Worm (Caenorhabditis elegans) whole organism, L4 larva: Measurements from ENCODE around the gene uvs-1.

Experiments used
- D1046.2 ChIP-seq: fragments of 200-800 bp; sonication (Bioruptor generic); IDR thresholded peaks from 2 replicates; pipeline ENCODE4 v1.3.6; 2022; ENCODE audit warnings: missing genetic modification characterization, missing compliant biosample characterization
- F10B5.3 ChIP-seq: sonication (generic microtip); optimal IDR thresholded peaks from 2 replicates; lab custom pipeline; 2016; ENCODE audit warnings: mild to moderate bottlenecking, missing genetic modification characterization, missing compliant biosample characterization
- F44E2.7 ChIP-seq: fragments of 200-800 bp; sonication (Bioruptor generic); IDR thresholded peaks from 2 replicates; pipeline ENCODE4 v2.1.2; 2022; ENCODE audit warnings: missing genetic modification characterization, missing compliant biosample characterization
- R02D3.7 ChIP-seq: fragments of 150-350 bp; sonication (generic microtip); optimal IDR thresholded peaks from 3 replicates; lab custom pipeline; 2014; ENCODE audit warnings: missing biosample characterization, missing genetic modification characterization
- Y48G9A.11 ChIP-seq: fragments of 200-800 bp; sonication (Bioruptor generic); IDR thresholded peaks from 2 replicates; pipeline ENCODE4 v1.3.6; 2022; ENCODE audit warnings: missing genetic modification reagents, missing genetic modification characterization, missing compliant biosample characterization
- Y5F2A.4 ChIP-seq: fragments of 200-800 bp; sonication (Bioruptor generic); optimal IDR thresholded peaks from 2 replicates; lab custom pipeline; 2018; ENCODE audit warnings: mild to moderate bottlenecking, missing genetic modification characterization, missing compliant biosample characterization
- ZK546.5 ChIP-seq, 2 experiments: sonication (generic microtip); optimal IDR thresholded peaks; 2 replicates each; lab custom pipeline; 2017; ENCODE audit warnings: missing biosample characterization in 2 of 2, missing genetic modification characterization in 2 of 2
- aha-1 ChIP-seq: fragments of 150-350 bp; peaks from one replicate; lab custom pipeline; 2014; ENCODE audit warnings: missing biosample characterization, missing genetic modification characterization
- aly-2 ChIP-seq: sonication (generic microtip); optimal IDR thresholded peaks from 2 replicates; lab custom pipeline; 2018; ENCODE audit warnings: missing biosample characterization, missing genetic modification characterization
- attf-4 ChIP-seq: sonication (generic microtip); optimal IDR thresholded peaks from 3 replicates; lab custom pipeline; 2017; ENCODE audit warnings: missing biosample characterization, missing genetic modification characterization
- ceh-32 ChIP-seq: sonication (generic microtip); optimal IDR thresholded peaks from 2 replicates; lab custom pipeline; 2016; ENCODE audit warnings: mild to moderate bottlenecking, missing genetic modification characterization, missing compliant biosample characterization; ENCODE audit not compliant: poor library complexity
- ceh-44 ChIP-seq: fragments of 200-800 bp; sonication (Bioruptor generic); IDR thresholded peaks from 2 replicates; pipeline ENCODE4 v1.3.6; 2022; ENCODE audit warnings: missing genetic modification reagents, missing genetic modification characterization, missing compliant biosample characterization
- ceh-62 ChIP-seq: sonication (generic microtip); optimal IDR thresholded peaks from 2 replicates; lab custom pipeline; 2017; ENCODE audit warnings: missing biosample characterization, missing genetic modification characterization
- ces-1 ChIP-seq: fragments of 150-350 bp; sonication (generic microtip); optimal IDR thresholded peaks from 4 replicates; lab custom pipeline; 2014; ENCODE audit warnings: missing biosample characterization, missing genetic modification reagents, missing genetic modification characterization
- cey-2 ChIP-seq: sonication (generic microtip); optimal IDR thresholded peaks from 3 replicates; lab custom pipeline; 2017; ENCODE audit warnings: missing genetic modification characterization, mild to moderate bottlenecking, missing compliant biosample characterization, antibody characterized with exemption, borderline replicate concordance; ENCODE audit not compliant: insufficient read depth
- ctbp-1 ChIP-seq: fragments of 200-800 bp; sonication (Bioruptor generic); IDR thresholded peaks from 2 replicates; pipeline ENCODE4 v1.3.6; 2022; ENCODE audit warnings: missing genetic modification reagents, missing genetic modification characterization, missing compliant biosample characterization
- daf-8 ChIP-seq: fragments of 200-800 bp; sonication (Bioruptor generic); IDR thresholded peaks from 2 replicates; pipeline ENCODE4 v1.3.6; 2022; ENCODE audit warnings: missing genetic modification characterization, missing compliant biosample characterization
- dmd-6 ChIP-seq: fragments of 200-800 bp; sonication (Bioruptor generic); IDR thresholded peaks from 2 replicates; pipeline ENCODE4 v1.3.6; 2022; ENCODE audit warnings: missing genetic modification reagents, missing genetic modification characterization, missing compliant biosample characterization
- dmd-9 ChIP-seq: fragments of 200-800 bp; sonication (Bioruptor generic); IDR thresholded peaks from 2 replicates; pipeline ENCODE4 v1.3.6; 2022; ENCODE audit warnings: missing genetic modification reagents, missing genetic modification characterization, missing compliant biosample characterization
- dpl-1 ChIP-seq: fragments of 150-350 bp; optimal IDR thresholded peaks from 2 replicates; lab custom pipeline; 2014; ENCODE audit warnings: missing biosample characterization, missing genetic modification reagents, missing genetic modification characterization
- dve-1 ChIP-seq: sonication (generic microtip); optimal IDR thresholded peaks from 2 replicates; lab custom pipeline; 2017; ENCODE audit warnings: antibody characterized with exemption, mild to moderate bottlenecking, missing genetic modification characterization, missing compliant biosample characterization; ENCODE audit not compliant: insufficient read depth
- fkh-10 ChIP-seq: fragments of 150-350 bp; optimal IDR thresholded peaks from 2 replicates; lab custom pipeline; 2014; ENCODE audit warnings: missing biosample characterization, missing genetic modification reagents, missing genetic modification characterization
- hif-1 ChIP-seq, 2 experiments: sonication (generic microtip); optimal IDR thresholded peaks; 2 replicates each; lab custom pipeline; 2016 to 2017; ENCODE audit warnings: missing compliant biosample characterization in 2 of 2, missing genetic modification characterization in 2 of 2, missing genetic modification reagents in 2 of 2, missing genotype in 2 of 2, mild to moderate bottlenecking in 1 of 2
- hlh-11 ChIP-seq: fragments of 200-800 bp; sonication (Bioruptor generic); optimal IDR thresholded peaks from 2 replicates; lab custom pipeline; 2018; ENCODE audit warnings: mild to moderate bottlenecking, missing genetic modification characterization, missing compliant biosample characterization
- lin-15B ChIP-seq: fragments of 150-350 bp; sonication (generic microtip); optimal IDR thresholded peaks from 3 replicates; lab custom pipeline; 2014; ENCODE audit warnings: missing biosample characterization, missing genetic modification characterization
- lin-38 ChIP-seq: fragments of 200-800 bp; sonication (Bioruptor generic); IDR thresholded peaks from 2 replicates; pipeline ENCODE4 v1.3.6; 2022; ENCODE audit warnings: missing genetic modification reagents, missing genetic modification characterization, missing compliant biosample characterization
- lir-3 ChIP-seq: sonication (generic microtip); optimal IDR thresholded peaks from 2 replicates; lab custom pipeline; 2016; ENCODE audit warnings: mild to moderate bottlenecking, missing genetic modification characterization, missing compliant biosample characterization
- lsy-2 ChIP-seq, 2 experiments: fragments of 150-350 bp in 1 of 2; sonication (generic microtip) in 1 of 2; optimal IDR thresholded peaks; 2 replicates each; lab custom pipeline; 2014 to 2017; ENCODE audit warnings: missing biosample characterization in 2 of 2, missing genetic modification characterization in 2 of 2
- madf-9 ChIP-seq: fragments of 200-800 bp; sonication (Bioruptor generic); conservative IDR thresholded peaks from 2 replicates; pipeline ENCODE4 v1.3.6; 2022; ENCODE audit warnings: missing genetic modification reagents, missing genetic modification characterization, missing compliant biosample characterization
- mep-1 ChIP-seq: fragments of 150-350 bp; sonication (generic microtip); optimal IDR thresholded peaks from 3 replicates; lab custom pipeline; 2014; ENCODE audit warnings: missing biosample characterization, missing genetic modification characterization
- mes-2 ChIP-seq: sonication (generic microtip); optimal IDR thresholded peaks from 2 replicates; lab custom pipeline; 2016; ENCODE audit warnings: missing genotype, mild to moderate bottlenecking, missing genetic modification characterization, missing compliant biosample characterization; ENCODE audit not compliant: poor library complexity, severe bottlenecking
- nhr-10 ChIP-seq: fragments of 150-350 bp; optimal IDR thresholded peaks from 2 replicates; lab custom pipeline; 2014; ENCODE audit warnings: missing biosample characterization, missing genetic modification characterization
- nhr-102 ChIP-seq: sonication (generic microtip); optimal IDR thresholded peaks from 2 replicates; lab custom pipeline; 2016; ENCODE audit warnings: mild to moderate bottlenecking, missing genetic modification characterization, moderate library complexity, missing compliant biosample characterization
- nhr-28 ChIP-seq: fragments of 150-350 bp; optimal IDR thresholded peaks from 2 replicates; lab custom pipeline; 2014; ENCODE audit warnings: missing biosample characterization, missing genetic modification characterization
- nhr-6 ChIP-seq: fragments of 150-350 bp; optimal IDR thresholded peaks from 2 replicates; lab custom pipeline; 2014; ENCODE audit warnings: missing biosample characterization, missing genetic modification characterization
- nhr-77 ChIP-seq: fragments of 150-350 bp; optimal IDR thresholded peaks from 2 replicates; lab custom pipeline; 2014; ENCODE audit warnings: missing biosample characterization, missing genetic modification characterization
- php-3 ChIP-seq: fragments of 200-800 bp; sonication (Bioruptor generic); IDR thresholded peaks from 2 replicates; pipeline ENCODE4 v1.3.6; 2022; ENCODE audit warnings: missing genetic modification reagents, missing genetic modification characterization, missing compliant biosample characterization
- pqm-1 ChIP-seq: sonication (generic microtip); optimal IDR thresholded peaks from 2 replicates; lab custom pipeline; 2017; ENCODE audit warnings: missing biosample characterization, missing genetic modification characterization
- skn-1 ChIP-seq: fragments of 150-350 bp; optimal IDR thresholded peaks from 2 replicates; lab custom pipeline; 2014; ENCODE audit warnings: missing biosample characterization, missing genetic modification characterization
- snpc-4 ChIP-seq: fragments of 150-350 bp; optimal IDR thresholded peaks from 2 replicates; lab custom pipeline; 2014; ENCODE audit warnings: missing biosample characterization, missing genetic modification characterization
- spr-1 ChIP-seq: sonication (generic microtip); optimal IDR thresholded peaks from 2 replicates; lab custom pipeline; 2016; ENCODE audit warnings: mild to moderate bottlenecking, missing genetic modification characterization, missing compliant biosample characterization
- spr-3 ChIP-seq: fragments of 200-800 bp; sonication (Bioruptor generic); optimal IDR thresholded peaks from 2 replicates; lab custom pipeline; 2018; ENCODE audit warnings: mild to moderate bottlenecking, missing genetic modification characterization, missing compliant biosample characterization
- unc-130 ChIP-seq: sonication (generic microtip); optimal IDR thresholded peaks from 2 replicates; lab custom pipeline; 2016; ENCODE audit warnings: missing genetic modification reagents, missing genetic modification characterization, missing compliant biosample characterization
- zip-11 ChIP-seq: fragments of 200-800 bp; sonication (Bioruptor generic); IDR thresholded peaks from 2 replicates; pipeline ENCODE4 v1.3.6; 2022; ENCODE audit warnings: missing genetic modification characterization, missing compliant biosample characterization
- ztf-11 ChIP-seq: fragments of 150-350 bp; optimal IDR thresholded peaks from 2 replicates; lab custom pipeline; 2014; ENCODE audit warnings: missing biosample characterization, missing genetic modification characterization

uvs-1 gene

DNA sequence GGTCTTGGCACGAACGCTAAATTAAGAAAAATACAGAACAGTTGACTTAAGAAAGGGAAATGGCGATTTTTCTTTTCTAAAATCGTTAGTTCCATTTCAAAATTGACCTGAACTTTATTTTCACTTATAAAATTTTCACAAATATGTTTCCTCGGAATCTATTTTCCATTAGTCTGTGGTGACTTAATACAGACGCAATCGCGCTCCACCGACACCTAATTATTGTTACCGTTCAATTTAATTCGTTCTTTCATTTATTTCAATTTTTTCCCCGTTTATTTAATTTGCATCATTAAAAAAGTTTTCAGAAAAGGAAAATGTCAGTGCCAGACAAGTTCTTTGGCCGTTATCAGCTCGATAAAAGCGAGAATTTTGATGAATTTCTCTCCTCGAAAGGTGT, 16.3 kb upstream of the uvs-1 start, which contains the start of gene lbp-4:
Gene lbp-4, plus strand, starts transcription at position 309 of the 400 bp plus-strand sequence.
- no peak for TF ChIP-seq lin-15B (tag; lab: Kevin White, UChicago)
- no peak for TF ChIP-seq snpc-4 (tag; lab: Kevin White, UChicago)
- TF ChIP-seq mes-2 (tag; lab: Kevin White, UChicago), result peak; percentile 89
- TF ChIP-seq daf-8 (GFP tag; lab: Robert Waterston, UW), result no peak
- TF ChIP-seq lir-3 (tag; lab: Kevin White, UChicago), result no peak
- peak; percentile 56 for TF ChIP-seq pqm-1 (tag; lab: Kevin White, UChicago)
- TF ChIP-seq nhr-102, result no peak
- no peak for TF ChIP-seq php-3 (GFP tag; lab: Robert Waterston, UW)
- TF ChIP-seq dve-1 (tag; lab: Kevin White, UChicago), result no peak
- peak; percentile 17 for TF ChIP-seq aha-1 (tag; lab: Kevin White, UChicago)
- TF ChIP-seq lin-38 (GFP tag; lab: Robert Waterston, UW), result peak; percentile 88
- TF ChIP-seq unc-130 (GFP tag; lab: Kevin White, UChicago), result peak; percentile 15
- no peak for TF ChIP-seq F10B5.3 (tag; lab: Kevin White, UChicago)
- TF ChIP-seq mep-1 (tag; lab: Kevin White, UChicago), result peak; percentile 61
- no peak for TF ChIP-seq ceh-44
- TF ChIP-seq dmd-6, result peak; percentile 41; the same call in 1 of the 2 replicates
- TF ChIP-seq hlh-11 (tag; lab: Kevin White, UChicago), result peak; percentile 8
- TF ChIP-seq nhr-28, result peak; percentile 32
- no peak for TF ChIP-seq spr-3 (GFP tag; lab: Kevin White, UChicago)
- TF ChIP-seq dpl-1 (GFP tag; lab: Kevin White, UChicago), result peak; percentile 23
- TF ChIP-seq hif-1 (tag; optimal IDR thresholded peaks at IDR 0.05; lab: Kevin White, UChicago), result peak in 1 of 2 experiments; percentile 46
- TF ChIP-seq nhr-77 (tag; lab: Kevin White, UChicago), result peak; percentile 57
- peak in 1 of 2 experiments; percentile 64 for TF ChIP-seq lsy-2 (tag; optimal IDR thresholded peaks at IDR 0.05; lab: Kevin White, UChicago)
- TF ChIP-seq, all 104 proteins: peak for 13

DNA sequence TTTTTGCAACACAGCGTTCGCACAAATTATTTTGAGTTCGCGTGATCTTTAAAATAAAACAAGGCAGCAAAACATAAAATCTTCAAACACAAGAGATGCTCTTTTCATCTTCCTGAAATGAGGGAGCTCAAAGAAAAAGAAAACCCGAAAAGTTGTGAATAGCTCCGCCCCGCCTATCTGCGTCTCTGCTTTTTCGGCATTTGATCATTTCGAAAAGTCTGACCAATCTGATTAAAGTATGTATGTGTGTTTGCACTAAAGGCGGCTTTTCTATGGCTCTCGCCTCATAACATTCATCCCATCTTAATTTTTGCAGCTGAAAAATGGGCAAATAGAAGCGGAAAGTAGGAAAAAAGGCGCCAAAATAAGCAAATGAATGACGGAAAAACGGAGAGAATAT, 15.6 kb upstream of the uvs-1 start:
- TF ChIP-seq ceh-62 (tag; lab: Kevin White, UChicago) (no peak), ztf-11 (tag; lab: Kevin White, UChicago) (no peak), nhr-10 (tag; lab: Kevin White, UChicago) (no peak), F44E2.7 (GFP tag; lab: Robert Waterston, UW) (no peak), spr-1 (no peak), Y48G9A.11 (GFP tag; lab: Robert Waterston, UW) (no peak), fkh-10 (GFP tag; lab: Kevin White, UChicago) (peak; percentile 19)
- TF ChIP-seq, all 104 proteins: peak for 1

DNA sequence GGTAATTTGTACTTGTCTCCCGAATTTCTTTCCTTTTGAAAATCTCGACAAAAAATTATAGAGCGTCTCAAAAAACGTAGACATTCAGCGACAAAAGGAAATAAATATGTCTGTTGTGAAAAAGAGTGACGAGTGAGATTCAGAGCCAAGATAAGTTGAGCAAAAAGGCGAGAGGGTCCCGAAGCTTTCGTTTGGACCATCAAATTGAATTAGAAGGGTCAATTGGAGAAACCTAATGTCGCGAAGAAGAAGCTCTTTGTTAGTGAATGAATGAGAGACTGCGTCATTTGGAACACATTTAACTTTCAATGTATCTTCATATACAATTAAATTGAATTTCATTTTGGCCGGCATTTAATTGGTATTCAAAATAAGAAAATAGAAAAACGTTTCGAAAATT, 12.5 kb upstream of the uvs-1 start:
- TF ChIP-seq fkh-10 (GFP tag; lab: Kevin White, UChicago), result peak; percentile 56
- no peak for TF ChIP-seq ZK546.5 (tag; optimal IDR thresholded peaks at IDR 0.05; lab: Kevin White, UChicago)
- TF ChIP-seq ceh-32 (tag; lab: Kevin White, UChicago), result no peak
- TF ChIP-seq R02D3.7 (tag; lab: Kevin White, UChicago), result no peak
- no peak for TF ChIP-seq Y48G9A.11 (GFP tag; lab: Robert Waterston, UW)
- TF ChIP-seq aly-2, result no peak
- no peak for TF ChIP-seq attf-4
- no peak for TF ChIP-seq php-3 (GFP tag; lab: Robert Waterston, UW)
- TF ChIP-seq ces-1 (GFP tag; lab: Kevin White, UChicago), result peak; percentile 65
- no peak for TF ChIP-seq nhr-102
- TF ChIP-seq Y5F2A.4 (GFP tag; lab: Kevin White, UChicago), result no peak
- no peak for TF ChIP-seq dmd-9 (GFP tag; lab: Robert Waterston, UW)
- no peak for TF ChIP-seq nhr-6 (tag; lab: Kevin White, UChicago)
- no peak for TF ChIP-seq lin-15B (tag; lab: Kevin White, UChicago)
- no peak for TF ChIP-seq lsy-2 (tag; optimal IDR thresholded peaks at IDR 0.05; lab: Kevin White, UChicago)
- TF ChIP-seq D1046.2 (GFP tag; lab: Robert Waterston, UW), result no peak
- TF ChIP-seq madf-9 (GFP tag; lab: Robert Waterston, UW), result no peak
- no peak for TF ChIP-seq skn-1 (tag; lab: Kevin White, UChicago)
- TF ChIP-seq zip-11 (GFP tag; lab: Robert Waterston, UW), result no peak
- TF ChIP-seq ctbp-1 (GFP tag; lab: Robert Waterston, UW), result 0 out of 2 replicates have a peak, but pooled peaks have one; percentile 31
- TF ChIP-seq dmd-6, result no peak
- TF ChIP-seq cey-2 (tag; lab: Kevin White, UChicago), result no peak
